Fruit fly (Drosophila melanogaster): Measurements from ENCODE around the gene sr.

- TF ChIP-seq CG13204 (GFP tag; optimal IDR thresholded peaks at IDR 0.05) (no peak), gl (tag; optimal IDR thresholded peaks at IDR 0.05) (no peak), CG15710 (tag; optimal IDR thresholded peaks at IDR 0.05) (no peak), CG17806 (tag; optimal IDR thresholded peaks at IDR 0.05) (no peak), Ets98B (GFP tag; IDR thresholded peaks at IDR 0.05) (no peak), Snoo (tag; optimal IDR thresholded peaks at IDR 0.05) (no peak), CG4496 (GFP tag; IDR thresholded peaks at IDR 0.05) (no peak), CG12605 (GFP tag; IDR thresholded peaks at IDR 0.05) (no peak), CG8301 (tag; optimal IDR thresholded peaks at IDR 0.05) (no peak), CG10348 (GFP tag; IDR thresholded peaks at IDR 0.05) (no peak), EcR (GFP tag; optimal IDR thresholded peaks at IDR 0.05) (no peak), CG8159 (tag; optimal IDR thresholded peaks at IDR 0.05) (no peak), CG9948 (tag; optimal IDR thresholded peaks at IDR 0.05) (no peak), CG34367 (tag; optimal IDR thresholded peaks at IDR 0.05) (no peak)
Measured at dm6 chr3R:18043579-18043978, 47.0 kb upstream of the sr start.

Data from whole organism, pupa.